Worm (Caenorhabditis elegans): ENCODE data around the gene F59B8.1.

Gene F59B8.1

DNA sequence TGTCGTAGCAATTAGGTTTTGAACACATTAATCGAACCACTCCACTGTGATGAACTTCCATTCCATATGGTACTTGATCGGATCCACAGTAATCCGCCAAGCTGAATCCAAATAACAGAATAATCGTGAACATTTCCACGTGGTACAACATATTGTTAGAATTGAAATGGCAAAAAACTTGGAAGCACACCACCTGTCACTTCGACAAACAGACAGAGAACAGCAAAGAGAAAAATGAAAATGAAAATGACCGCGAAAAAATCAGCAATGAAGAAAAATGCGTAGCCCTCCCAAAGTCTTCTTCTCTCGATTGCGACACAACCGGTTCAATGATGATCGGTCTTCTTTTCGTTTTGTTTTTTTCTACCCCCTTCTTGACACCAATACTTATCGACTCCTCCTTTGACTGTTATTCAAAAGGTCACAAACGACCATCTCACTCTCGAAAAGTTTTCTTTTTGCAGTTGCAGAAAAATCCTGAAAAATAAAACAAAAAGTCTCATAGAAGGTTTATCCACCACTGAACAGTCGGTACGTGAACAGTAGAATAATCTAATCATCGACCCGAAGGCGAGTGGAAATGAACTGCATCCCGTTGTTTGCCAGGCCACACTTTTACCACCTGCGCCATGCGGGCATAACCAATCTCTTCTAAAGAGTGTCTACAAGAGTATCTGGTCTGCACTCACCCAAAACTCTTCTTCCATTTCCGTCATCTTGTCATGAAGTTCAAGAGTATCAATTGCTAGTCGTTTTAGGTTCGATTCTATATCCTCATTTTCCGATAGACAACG is 49.3 kb downstream of the F59B8.1 start, which contains the start of gene wrt-3:
TSS of gene wrt-3 (minus strand) at position 322 of the 794 bp plus-strand sequence.
- TF ChIP-seq tab-1 (GFP tag; IDR thresholded peaks at IDR 0.05) = peak; percentile 98
- no peak; the same call in 1 of the 2 replicates for TF ChIP-seq ztf-29 (GFP tag; IDR thresholded peaks at IDR 0.05)
- TF ChIP-seq ref-1 (GFP tag; conservative IDR thresholded peaks at IDR 0.05) = peak; percentile 95
- TF ChIP-seq med-1 (GFP tag; optimal IDR thresholded peaks at IDR 0.05; ENCODE audit: insufficient read depth) = peak; percentile 89
- TF ChIP-seq ztf-23 (GFP tag; IDR thresholded peaks at IDR 0.05) = peak; percentile 96
- TF ChIP-seq flt-1 (GFP tag; IDR thresholded peaks at IDR 0.05) = peak; percentile 99
- peak; percentile 58 for TF ChIP-seq cog-1 (tag; optimal IDR thresholded peaks at IDR 0.05)
- peak; percentile 95 for TF ChIP-seq T22C8.4 (GFP tag; IDR thresholded peaks at IDR 0.05)
- TF ChIP-seq klf-2 (GFP tag; conservative IDR thresholded peaks at IDR 0.05) = no peak; the same call in 1 of the 2 replicates

DNA sequence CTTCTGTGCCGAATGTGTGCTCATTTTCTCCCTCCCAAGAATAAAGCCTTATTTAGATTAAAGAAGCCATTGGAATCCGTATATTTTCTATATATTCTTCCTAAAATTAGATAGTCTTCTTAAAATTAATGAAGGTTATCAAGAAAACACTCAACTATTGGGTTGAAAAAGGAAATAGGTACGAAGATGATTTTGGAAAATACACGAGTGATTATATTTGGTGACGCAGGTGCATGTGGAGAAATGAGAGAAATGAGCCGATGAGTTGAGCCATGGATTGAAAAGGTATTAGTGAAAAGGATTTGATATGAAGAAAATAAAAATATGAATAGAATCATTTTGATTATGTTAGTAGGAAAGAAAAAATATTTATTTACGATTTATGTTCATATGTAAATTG is 52.9 kb downstream of the F59B8.1 start, which contains the start of gene cng-3:
TSS of gene cng-3 (minus strand) at position 102 of the 400 bp plus-strand sequence.
- TF ChIP-seq ztf-29 (GFP tag; IDR thresholded peaks at IDR 0.05) = no peak
- no peak for TF ChIP-seq flt-1 (GFP tag; IDR thresholded peaks at IDR 0.05)
- no peak for TF ChIP-seq tab-1 (GFP tag; IDR thresholded peaks at IDR 0.05)
- TF ChIP-seq T22C8.4 (GFP tag; IDR thresholded peaks at IDR 0.05) = no peak
- no peak for TF ChIP-seq med-1 (GFP tag; optimal IDR thresholded peaks at IDR 0.05; ENCODE audit: insufficient read depth)
- TF ChIP-seq ref-1 (GFP tag; conservative IDR thresholded peaks at IDR 0.05) = no peak

- no peak for TF ChIP-seq med-1 (GFP tag; optimal IDR thresholded peaks at IDR 0.05; ENCODE audit: insufficient read depth)
- TF ChIP-seq tab-1 (GFP tag; IDR thresholded peaks at IDR 0.05) = no peak
- no peak for TF ChIP-seq T22C8.4 (GFP tag; IDR thresholded peaks at IDR 0.05)
- TF ChIP-seq cog-1 (tag; optimal IDR thresholded peaks at IDR 0.05) = no peak
- no peak for TF ChIP-seq ztf-23 (GFP tag; IDR thresholded peaks at IDR 0.05)
- TF ChIP-seq ref-1 (GFP tag; conservative IDR thresholded peaks at IDR 0.05) = no peak
- TF ChIP-seq klf-2 (GFP tag; conservative IDR thresholded peaks at IDR 0.05) = no peak
- no peak for TF ChIP-seq ztf-29 (GFP tag; IDR thresholded peaks at IDR 0.05)
- TF ChIP-seq flt-1 (GFP tag; IDR thresholded peaks at IDR 0.05) = no peak
Observed at ce11 chrIV:9485040-9485439, 57.0 kb downstream of the F59B8.1 start, which contains the start of gene gadr-2. Gene gadr-2, minus strand, starts transcription at chrIV:9485140.

- no peak for TF ChIP-seq med-1 (GFP tag; optimal IDR thresholded peaks at IDR 0.05; ENCODE audit: insufficient read depth)
- TF ChIP-seq ref-1 (GFP tag; conservative IDR thresholded peaks at IDR 0.05) = no peak
- TF ChIP-seq klf-2 (GFP tag; conservative IDR thresholded peaks at IDR 0.05) = no peak
- TF ChIP-seq cog-1 (tag; optimal IDR thresholded peaks at IDR 0.05) = no peak
- no peak for TF ChIP-seq tab-1 (GFP tag; IDR thresholded peaks at IDR 0.05)
- TF ChIP-seq flt-1 (GFP tag; IDR thresholded peaks at IDR 0.05) = no peak
- TF ChIP-seq ztf-29 (GFP tag; IDR thresholded peaks at IDR 0.05) = no peak
- TF ChIP-seq T22C8.4 (GFP tag; IDR thresholded peaks at IDR 0.05) = no peak
- no peak for TF ChIP-seq ztf-23 (GFP tag; IDR thresholded peaks at IDR 0.05)
Observed at ce11 chrIV:9485972-9486371, 57.9 kb downstream of the F59B8.1 start, which contains the start of gene sru-2. Gene sru-2, plus strand, starts transcription at chrIV:9486272.

- TF ChIP-seq ztf-23 (GFP tag; IDR thresholded peaks at IDR 0.05) (no peak), med-1 (GFP tag; optimal IDR thresholded peaks at IDR 0.05; ENCODE audit: insufficient read depth) (no peak), ztf-29 (GFP tag; IDR thresholded peaks at IDR 0.05) (no peak), ref-1 (GFP tag; conservative IDR thresholded peaks at IDR 0.05) (no peak), klf-2 (GFP tag; conservative IDR thresholded peaks at IDR 0.05) (no peak), tab-1 (GFP tag; IDR thresholded peaks at IDR 0.05) (no peak), T22C8.4 (GFP tag; IDR thresholded peaks at IDR 0.05) (no peak), flt-1 (GFP tag; IDR thresholded peaks at IDR 0.05) (no peak), cog-1 (tag; optimal IDR thresholded peaks at IDR 0.05) (no peak)
Observed at ce11 chrIV:9486779-9487178, 58.7 kb downstream of the F59B8.1 start.

ce11 chrIV:9488315-9488714 is 60.3 kb downstream of the F59B8.1 start, which contains the start of gene sru-1:
Gene sru-1, plus strand, starts transcription at chrIV:9488615.
- TF ChIP-seq tab-1 (GFP tag; IDR thresholded peaks at IDR 0.05) (no peak), T22C8.4 (GFP tag; IDR thresholded peaks at IDR 0.05) (no peak), ztf-29 (GFP tag; IDR thresholded peaks at IDR 0.05) (no peak), ztf-23 (GFP tag; IDR thresholded peaks at IDR 0.05) (no peak), klf-2 (GFP tag; conservative IDR thresholded peaks at IDR 0.05) (no peak), med-1 (GFP tag; optimal IDR thresholded peaks at IDR 0.05; ENCODE audit: insufficient read depth) (no peak)

All from whole organism, midembryonic.